Worm (Caenorhabditis elegans) whole organism, L2 larva: ENCODE data around the gene algn-2.

Experiments used
- ZK546.5 ChIP-seq: sonication (generic microtip); optimal IDR thresholded peaks from 2 replicates; lab custom pipeline; 2017; ENCODE audit warnings: missing biosample characterization, missing genetic modification characterization
- egl-27 ChIP-seq: sonication (generic microtip); optimal IDR thresholded peaks from 3 replicates; lab custom pipeline; 2017; ENCODE audit warnings: missing biosample characterization, missing genetic modification reagents, missing genetic modification characterization

DNA sequence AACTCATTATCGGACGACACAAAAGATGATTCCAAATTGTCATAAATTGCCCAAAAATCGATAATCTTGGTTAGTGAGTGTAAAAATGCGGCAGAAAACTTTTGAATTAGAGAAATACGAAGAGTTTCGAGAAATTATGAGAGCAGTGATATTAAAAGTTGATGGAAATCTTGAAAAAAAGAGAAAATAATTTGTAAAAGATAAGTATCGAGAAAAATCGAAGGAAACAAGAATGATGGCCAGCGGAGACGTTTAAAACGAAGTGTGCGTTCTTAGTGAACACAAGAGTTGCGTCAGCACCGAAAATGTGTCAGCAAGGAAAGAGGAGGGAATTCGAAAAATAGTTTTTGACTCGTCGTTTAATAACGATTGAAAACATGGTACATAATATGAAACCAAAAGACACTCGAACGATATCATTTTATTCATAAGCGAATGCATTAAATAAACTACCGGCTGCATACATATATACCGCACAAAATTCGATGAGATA, 14.8 kb downstream of the algn-2 start, which contains the start of gene ndx-6:
- TF ChIP-seq ZK546.5 (tag; lab: Kevin White, UChicago) (no peak), egl-27 (tag; lab: Kevin White, UChicago) (peak; percentile 36)
